Fruit fly (Drosophila melanogaster) whole organism, embryonic: ENCODE measurements around the gene yuri.

Source experiments
- Aef1 ChIP-seq: fragments of 200-800 bp; sonication (Bioruptor generic); IDR thresholded peaks from 3 replicates; pipeline ENCODE4 v1.3.6; 2022; ENCODE audit warnings: missing biosample characterization, missing genetic modification characterization
- Bteb2 ChIP-seq: fragments of 200-800 bp; sonication (Bioruptor generic); optimal IDR thresholded peaks from 2 replicates; lab custom pipeline; 2016; ENCODE audit warnings: missing biosample characterization, missing genetic modification characterization
- CG10543 ChIP-seq: fragments of 200-800 bp; sonication (Bioruptor generic); optimal IDR thresholded peaks from 3 replicates; lab custom pipeline; 2017; ENCODE audit warnings: missing biosample characterization, mild to moderate bottlenecking, missing genetic modification characterization, moderate library complexity
- CG11093 ChIP-seq: fragments of 200-800 bp; sonication (Bioruptor generic); IDR thresholded peaks from 3 replicates; pipeline ENCODE4 v1.3.6; 2022; ENCODE audit warnings: missing biosample characterization, missing genetic modification characterization
- CG11504 ChIP-seq: fragments of 200-800 bp; sonication (Bioruptor generic); optimal IDR thresholded peaks from 3 replicates; lab custom pipeline; 2019; ENCODE audit warnings: missing biosample characterization, mild to moderate bottlenecking, missing genetic modification characterization, moderate library complexity
- CG12659 ChIP-seq: fragments of 200-800 bp; sonication (Bioruptor generic); optimal IDR thresholded peaks from 3 replicates; lab custom pipeline; 2017; ENCODE audit warnings: mild to moderate bottlenecking, missing biosample characterization, missing genetic modification reagents, missing genetic modification characterization
- CG14860 ChIP-seq: fragments of 200-800 bp; sonication (Bioruptor generic); IDR thresholded peaks from 3 replicates; pipeline ENCODE4 v1.3.6; 2022; ENCODE audit warnings: missing biosample characterization, missing genetic modification characterization; ENCODE audit not compliant: partially characterized antibody
- CG15269 ChIP-seq: fragments of 200-800 bp; sonication (Bioruptor generic); optimal IDR thresholded peaks from 2 replicates; lab custom pipeline; 2018; ENCODE audit warnings: missing biosample characterization, mild to moderate bottlenecking, missing genetic modification characterization, moderate library complexity
- CG15696 ChIP-seq: fragments of 200-800 bp; sonication (Bioruptor generic); optimal IDR thresholded peaks from 2 replicates; lab custom pipeline; 2019; ENCODE audit warnings: missing biosample characterization, mild to moderate bottlenecking, missing genetic modification characterization, moderate library complexity
- CG1603 ChIP-seq: fragments of 200-800 bp; sonication (Bioruptor generic); optimal IDR thresholded peaks from 2 replicates; lab custom pipeline; 2019; ENCODE audit warnings: missing biosample characterization, mild to moderate bottlenecking, missing genetic modification characterization, moderate library complexity
- CG2116 ChIP-seq: fragments of 200-800 bp; sonication (Bioruptor generic); optimal IDR thresholded peaks from 3 replicates; lab custom pipeline; 2018; ENCODE audit warnings: missing biosample characterization, mild to moderate bottlenecking, missing genetic modification characterization
- CG2199 ChIP-seq: fragments of 200-800 bp; sonication (Bioruptor generic); IDR thresholded peaks from 3 replicates; pipeline ENCODE4 v1.3.6; 2022; ENCODE audit warnings: missing biosample characterization, missing genetic modification characterization
- CG33213 ChIP-seq: fragments of 200-800 bp; sonication (Bioruptor generic); optimal IDR thresholded peaks from 3 replicates; lab custom pipeline; 2016; ENCODE audit warnings: missing biosample characterization, missing genetic modification characterization
- CG4282 ChIP-seq: fragments of 200-800 bp; sonication (Bioruptor generic); optimal IDR thresholded peaks from 2 replicates; lab custom pipeline; 2016; ENCODE audit warnings: missing biosample characterization, missing genetic modification characterization
- CG4404 ChIP-seq: fragments of 200-800 bp; sonication (Bioruptor generic); IDR thresholded peaks from 2 replicates; pipeline ENCODE4 v1.3.6; 2022; ENCODE audit warnings: missing biosample characterization, missing genetic modification characterization
- CG4424 ChIP-seq: fragments of 200-800 bp; sonication (Bioruptor generic); optimal IDR thresholded peaks from 3 replicates; lab custom pipeline; 2016; ENCODE audit warnings: missing biosample characterization, missing genetic modification characterization
- CG7556 ChIP-seq: fragments of 200-800 bp; sonication (Bioruptor generic); optimal IDR thresholded peaks from 2 replicates; lab custom pipeline; 2017; ENCODE audit warnings: missing biosample characterization, mild to moderate bottlenecking, missing genetic modification characterization
- CG8290 ChIP-seq, 3 experiments: fragments of 200-800 bp; sonication (Bioruptor generic); optimal IDR thresholded peaks; 2 replicates each; lab custom pipeline; 2016 to 2019; ENCODE audit warnings: missing biosample characterization in 3 of 3, missing genetic modification characterization in 3 of 3, mild to moderate bottlenecking in 2 of 3, moderate library complexity in 1 of 3
- CG9932 ChIP-seq: fragments of 200-800 bp; sonication (Bioruptor generic); IDR thresholded peaks from 2 replicates; pipeline ENCODE4 v1.3.6; 2022; ENCODE audit warnings: missing biosample characterization, missing genetic modification characterization
- Dad ChIP-seq: fragments of 200-800 bp; sonication (Bioruptor generic); optimal IDR thresholded peaks from 3 replicates; lab custom pipeline; 2016; ENCODE audit warnings: missing biosample characterization, missing genetic modification characterization
- Drgx ChIP-seq: fragments of 200-800 bp; sonication (Bioruptor generic); IDR thresholded peaks from 2 replicates; pipeline ENCODE4 v1.3.6; 2022; ENCODE audit warnings: missing biosample characterization, missing genetic modification characterization
- MBD-R2 ChIP-seq: fragments of 200-800 bp; sonication (Bioruptor generic); IDR thresholded peaks from 2 replicates; pipeline ENCODE4 v1.3.6; 2022; ENCODE audit warnings: missing biosample characterization, missing genetic modification characterization
- Med ChIP-seq: fragments of 200-800 bp; sonication (Bioruptor generic); peaks from one replicate; lab custom pipeline; 2016; ENCODE audit warnings: missing biosample characterization, missing genetic modification characterization, mild to moderate bottlenecking, inconsistent platforms, moderate library complexity
- Poxn ChIP-seq: fragments of 200-800 bp; sonication (Bioruptor generic); IDR thresholded peaks from 2 replicates; pipeline ENCODE4 v1.3.6; 2022; ENCODE audit warnings: missing biosample characterization, missing genetic modification characterization
- Ptx1 ChIP-seq: fragments of 200-800 bp; sonication (Bioruptor generic); IDR thresholded peaks from 2 replicates; pipeline ENCODE4 v1.3.6; 2022; ENCODE audit warnings: missing biosample characterization, missing genetic modification characterization
- Rfx ChIP-seq: fragments of 200-800 bp; sonication (Bioruptor generic); IDR thresholded peaks from 2 replicates; pipeline ENCODE4 v1.3.6; 2022; ENCODE audit warnings: missing biosample characterization, missing genetic modification characterization
- Xrp1 ChIP-seq: fragments of 200-800 bp; sonication (Bioruptor generic); IDR thresholded peaks from 2 replicates; pipeline ENCODE4 v1.3.6; 2022; ENCODE audit warnings: missing biosample characterization, missing genetic modification characterization
- abd-A ChIP-seq: fragments of 200-800 bp; sonication (Bioruptor generic); optimal IDR thresholded peaks from 3 replicates; lab custom pipeline; 2019; ENCODE audit warnings: missing biosample characterization, mild to moderate bottlenecking, missing genetic modification characterization, moderate library complexity
- bcd ChIP-seq: fragments of 200-800 bp; sonication (Bioruptor generic); optimal IDR thresholded peaks from 2 replicates; lab custom pipeline; 2017; ENCODE audit warnings: missing biosample characterization, mild to moderate bottlenecking, missing genetic modification characterization
- croc ChIP-seq: fragments of 200-800 bp; sonication (Bioruptor generic); conservative IDR thresholded peaks from 3 replicates; pipeline ENCODE4 v1.3.6; 2022; ENCODE audit warnings: missing biosample characterization, missing genetic modification characterization
- disco-r ChIP-seq: fragments of 200-800 bp; sonication (Bioruptor generic); optimal IDR thresholded peaks from 2 replicates; lab custom pipeline; 2016; ENCODE audit warnings: missing biosample characterization, missing genetic modification characterization
- dmrt99B ChIP-seq: fragments of 200-800 bp; sonication (Bioruptor generic); optimal IDR thresholded peaks from 2 replicates; lab custom pipeline; 2018; ENCODE audit warnings: missing biosample characterization, mild to moderate bottlenecking, missing genetic modification characterization, moderate library complexity
- dpn ChIP-seq, 2 experiments: fragments of 200-800 bp; sonication (Bioruptor generic); optimal IDR thresholded peaks; 3 replicates each; lab custom pipeline; 2016; ENCODE audit warnings: missing biosample characterization in 2 of 2, missing genetic modification characterization in 2 of 2
- gem ChIP-seq: fragments of 200-800 bp; sonication (Bioruptor generic); optimal IDR thresholded peaks from 2 replicates; lab custom pipeline; 2019; ENCODE audit warnings: missing biosample characterization, mild to moderate bottlenecking, missing genetic modification characterization, moderate library complexity
- ken ChIP-seq: fragments of 200-800 bp; sonication (Bioruptor generic); IDR thresholded peaks from 3 replicates; pipeline ENCODE4 v1.3.6; 2022; ENCODE audit warnings: missing biosample characterization, missing genetic modification characterization
- mam ChIP-seq: fragments of 200-800 bp; sonication (Bioruptor generic); optimal IDR thresholded peaks from 3 replicates; lab custom pipeline; 2016; ENCODE audit warnings: missing biosample characterization, missing genetic modification characterization
- mirr ChIP-seq: fragments of 200-800 bp; sonication (Bioruptor generic); optimal IDR thresholded peaks from 3 replicates; lab custom pipeline; 2018; ENCODE audit warnings: missing biosample characterization, mild to moderate bottlenecking, missing genetic modification characterization
- phol ChIP-seq: fragments of 200-800 bp; sonication (Bioruptor generic); optimal IDR thresholded peaks from 3 replicates; lab custom pipeline; 2018; ENCODE audit warnings: missing biosample characterization, mild to moderate bottlenecking, missing genetic modification characterization, moderate library complexity
- pnt ChIP-seq: fragments of 200-800 bp; sonication (Bioruptor generic); optimal IDR thresholded peaks from 3 replicates; lab custom pipeline; 2016; ENCODE audit warnings: missing biosample characterization, missing genetic modification characterization
- prd ChIP-seq, 3 experiments: fragments of >200 bp in 2 of 3; fragments of 200-800 bp in 1 of 3; sonication (Bioruptor generic) in 1 of 3; optimal IDR thresholded peaks in 2 of 3; IDR thresholded peaks in 1 of 3; 2 replicates in 2 of 3; 3 replicates in 1 of 3; pipeline versions ENCODE4 v1.3.6 to Lab custom; 2017 to 2022; ENCODE audit warnings: missing biosample characterization in 1 of 3, missing genetic modification characterization in 1 of 3
- row ChIP-seq: fragments of 200-800 bp; sonication (Bioruptor generic); IDR thresholded peaks from 3 replicates; pipeline ENCODE4 v1.3.6; 2022; ENCODE audit warnings: missing biosample characterization, missing genetic modification characterization
- sens ChIP-seq: fragments of 200-800 bp; sonication (Bioruptor generic); peaks from one replicate; lab custom pipeline; 2016; ENCODE audit warnings: missing biosample characterization, missing genetic modification characterization
- sisA ChIP-seq: fragments of 200-800 bp; sonication (Bioruptor generic); IDR thresholded peaks from 2 replicates; pipeline ENCODE4 v1.3.6; 2022; ENCODE audit warnings: missing biosample characterization, missing genetic modification characterization
- sug ChIP-seq: fragments of 200-800 bp; optimal IDR thresholded peaks from 2 replicates; lab custom pipeline; 2019; ENCODE audit warnings: missing biosample characterization, mild to moderate bottlenecking, missing genetic modification characterization, moderate library complexity
- z ChIP-seq: fragments of 200-800 bp; sonication (Bioruptor generic); IDR thresholded peaks from 3 replicates; pipeline ENCODE4 v1.3.6; 2022; ENCODE audit warnings: missing biosample characterization, missing genetic modification characterization
- zfh2 ChIP-seq: fragments of 200-800 bp; sonication (Bioruptor generic); optimal IDR thresholded peaks from 2 replicates; lab custom pipeline; 2016; ENCODE audit warnings: missing biosample characterization, missing genetic modification characterization

Gene yuri

dm6 chr2L:15274292-15274691, 9.8 kb upstream of the yuri start (continued):
- TF ChIP-seq Bteb2 (GFP tag; lab: Kevin White, UChicago) = no peak
- no peak for TF ChIP-seq CG7556 (GFP tag; lab: Kevin White, UChicago)
- peak; percentile 5 for TF ChIP-seq mirr (GFP tag; lab: Kevin White, UChicago)
- TF ChIP-seq Rfx (GFP tag; lab: Robert Waterston, UW) = 0 out of 2 replicates have a peak, but pooled peaks have one; percentile 35
- no peak for TF ChIP-seq z (GFP tag; lab: Robert Waterston, UW)
- no peak for TF ChIP-seq zfh2 (GFP tag; lab: Kevin White, UChicago)
- 0 out of 3 replicates have a peak, but pooled peaks have one; percentile 24 for TF ChIP-seq CG14860 (GFP tag; lab: Robert Waterston, UW)
- TF ChIP-seq CG11093 (GFP tag; lab: Robert Waterston, UW) = no peak
- TF ChIP-seq row (GFP tag; lab: Robert Waterston, UW) = peak; percentile 46; the same call in 2 of the 3 replicates
- TF ChIP-seq Med = peak; percentile 55
- no peak for TF ChIP-seq dmrt99B (tag; lab: Kevin White, UChicago)
- peak; percentile 2 for TF ChIP-seq CG10543 (GFP tag; lab: Kevin White, UChicago)
- no peak for TF ChIP-seq dpn (GFP tag; optimal IDR thresholded peaks at IDR 0.05; lab: Kevin White, UChicago)
- TF ChIP-seq sug (tag; lab: Kevin White, UChicago) = no peak
- no peak for TF ChIP-seq CG12659 (GFP tag; lab: Kevin White, UChicago)
- TF ChIP-seq Aef1 (GFP tag; lab: Robert Waterston, UW) = peak; percentile 13; the same call in 1 of the 3 replicates
- no peak for TF ChIP-seq disco-r
- TF ChIP-seq CG2116 = no peak
- peak; percentile 14 for TF ChIP-seq CG15269 (tag; lab: Kevin White, UChicago)
- TF ChIP-seq croc (GFP tag; lab: Robert Waterston, UW) = no peak
- TF ChIP-seq abd-A (tag; lab: Kevin White, UChicago) = no peak
- TF ChIP-seq Dad (GFP tag; lab: Kevin White, UChicago) = no peak
- no peak for TF ChIP-seq Poxn (GFP tag; lab: Robert Waterston, UW)

dm6 chr2L:15273521-15274123, 9.1 kb upstream of the yuri start:
- no peak for TF ChIP-seq prd (optimal IDR thresholded peaks at IDR 0.05; lab: Kevin White, UChicago)
- TF ChIP-seq prd (GFP tag; IDR thresholded peaks at IDR 0.05; lab: Robert Waterston, UW) = peak; percentile 11; the same call in 1 of the 3 replicates
- TF ChIP-seq MBD-R2 (GFP tag; lab: Robert Waterston, UW) = no peak
- TF ChIP-seq CG11504 (tag; lab: Kevin White, UChicago) = peak; percentile 95
- TF ChIP-seq CG4282 (GFP tag; lab: Kevin White, UChicago) = no peak
- peak; percentile 21; the same call in 1 of the 2 replicates for TF ChIP-seq Ptx1
- TF ChIP-seq mam (GFP tag; lab: Kevin White, UChicago) = peak; percentile 18
- 0 out of 2 replicates have a peak, but pooled peaks have one; percentile 19 for TF ChIP-seq CG4404
- TF ChIP-seq ken (GFP tag; lab: Robert Waterston, UW) = no peak
- TF ChIP-seq CG2199 = no peak
- peak; percentile 29; the same call in 1 of the 3 replicates for TF ChIP-seq row (GFP tag; lab: Robert Waterston, UW)
- no peak for TF ChIP-seq CG33213 (GFP tag; lab: Kevin White, UChicago)
- peak; percentile 25 for TF ChIP-seq gem (tag; lab: Kevin White, UChicago)
- TF ChIP-seq CG4424 (GFP tag; lab: Kevin White, UChicago) = peak; percentile 15
- TF ChIP-seq Drgx (GFP tag; lab: Robert Waterston, UW) = 0 out of 2 replicates have a peak, but pooled peaks have one; percentile 31
- TF ChIP-seq pnt (GFP tag; lab: Kevin White, UChicago) = peak; percentile 0
- TF ChIP-seq sisA (GFP tag; lab: Robert Waterston, UW) = peak; percentile 14; the same call in 1 of the 2 replicates
- TF ChIP-seq Xrp1 = peak; percentile 42; the same call in 1 of the 2 replicates
- TF ChIP-seq CG9932 (GFP tag; lab: Robert Waterston, UW) = 0 out of 2 replicates have a peak, but pooled peaks have one; percentile 16
- peak; percentile 32 for TF ChIP-seq Med
- no peak for TF ChIP-seq bcd (GFP tag; lab: Kevin White, UChicago)
- TF ChIP-seq CG8290 (GFP tag; optimal IDR thresholded peaks at IDR 0.05; lab: Kevin White, UChicago) = no peak
- no peak for TF ChIP-seq CG8290 (tag; optimal IDR thresholded peaks at IDR 0.05; lab: Kevin White, UChicago)
- peak; percentile 39 for TF ChIP-seq CG1603 (tag; lab: Kevin White, UChicago)
- TF ChIP-seq phol = peak; percentile 22
- peak; percentile 77 for TF ChIP-seq sens (GFP tag; lab: Kevin White, UChicago)
- TF ChIP-seq CG15696 (tag; lab: Kevin White, UChicago) = no peak
